Worm (Caenorhabditis elegans) whole organism, midembryonic: ENCODE results near the gene B0361.3.

Experiments used
- T22C8.4 ChIP-seq: fragments of 200-800 bp; sonication (Bioruptor generic); IDR thresholded peaks from 2 replicates; pipeline ENCODE4 v1.3.6; 2022; ENCODE audit warnings: missing genetic modification characterization, missing compliant biosample characterization
- cog-1 ChIP-seq: sonication (generic microtip); optimal IDR thresholded peaks from 2 replicates; lab custom pipeline; 2016; ENCODE audit warnings: missing genetic modification characterization, missing compliant biosample characterization
- flt-1 ChIP-seq: fragments of 200-800 bp; sonication (Bioruptor generic); IDR thresholded peaks from 2 replicates; pipeline ENCODE4 v1.3.6; 2022; ENCODE audit warnings: missing genetic modification characterization, missing compliant biosample characterization
- klf-2 ChIP-seq: fragments of 200-800 bp; sonication (Bioruptor generic); conservative IDR thresholded peaks from 2 replicates; pipeline ENCODE4 v1.3.6; 2022; ENCODE audit warnings: missing genetic modification reagents, missing genetic modification characterization, missing compliant biosample characterization
- med-1 ChIP-seq: sonication (generic microtip); optimal IDR thresholded peaks from 2 replicates; lab custom pipeline; 2017; ENCODE audit warnings: missing genetic modification characterization, mild to moderate bottlenecking, missing compliant biosample characterization, antibody characterized with exemption, missing genetic modification reagents; ENCODE audit not compliant: insufficient read depth
- ref-1 ChIP-seq: fragments of 200-800 bp; sonication (Bioruptor generic); conservative IDR thresholded peaks from 2 replicates; pipeline ENCODE4 v1.3.6; 2022; ENCODE audit warnings: missing genetic modification reagents, missing genetic modification characterization, missing compliant biosample characterization
- tab-1 ChIP-seq: fragments of 200-800 bp; sonication (Bioruptor generic); IDR thresholded peaks from 2 replicates; pipeline ENCODE4 v1.3.6; 2022; ENCODE audit warnings: missing genetic modification characterization, missing compliant biosample characterization
- ztf-23 ChIP-seq: fragments of 200-800 bp; sonication (Bioruptor generic); IDR thresholded peaks from 2 replicates; pipeline ENCODE4 v1.3.6; 2022; ENCODE audit warnings: missing genetic modification reagents, missing genetic modification characterization, missing compliant biosample characterization
- ztf-29 ChIP-seq: fragments of 200-800 bp; sonication (Bioruptor generic); IDR thresholded peaks from 2 replicates; pipeline ENCODE4 v1.3.6; 2022; ENCODE audit warnings: missing genetic modification reagents, missing genetic modification characterization, missing compliant biosample characterization

- TF ChIP-seq flt-1 (GFP tag; lab: Robert Waterston, UW) (no peak), ref-1 (no peak), tab-1 (GFP tag; lab: Robert Waterston, UW) (no peak), cog-1 (tag; lab: Kevin White, UChicago) (no peak), med-1 (no peak), T22C8.4 (GFP tag; lab: Robert Waterston, UW) (no peak), klf-2 (GFP tag; lab: Robert Waterston, UW) (no peak), ztf-23 (GFP tag; lab: Robert Waterston, UW) (no peak), ztf-29 (GFP tag; lab: Robert Waterston, UW) (no peak)
These were observed 9.2 kb downstream of the B0361.3 start, which contains the start of gene algn-11 for ce11 chrIII:7290462-7290861.
